Worm (Caenorhabditis elegans) whole organism, L4/young adult: ENCODE measurements around the gene srd-66.

ENCODE experiments used
- W03F9.2 ChIP-seq: fragments of 150-350 bp; optimal IDR thresholded peaks from 2 replicates; lab custom pipeline; 2014; ENCODE audit warnings: missing biosample characterization, missing genetic modification characterization
- dao-5 ChIP-seq: sonication (generic microtip); optimal IDR thresholded peaks from 2 replicates; lab custom pipeline; 2016; ENCODE audit warnings: missing genotype, missing genetic modification characterization, moderate library complexity, missing compliant biosample characterization
- him-1 ChIP-seq: sonication (generic microtip); optimal IDR thresholded peaks from 2 replicates; lab custom pipeline; 2016; ENCODE audit warnings: missing genotype, missing genetic modification reagents, missing genetic modification characterization, missing compliant biosample characterization

Gene srd-66

ce11 chrIII:1982597-1983244 is at the start of gene srd-66:
TSS of gene srd-66 (minus strand) at chrIII:1982647.
- no peak for TF ChIP-seq W03F9.2 (tag; lab: Kevin White, UChicago)

DNA sequence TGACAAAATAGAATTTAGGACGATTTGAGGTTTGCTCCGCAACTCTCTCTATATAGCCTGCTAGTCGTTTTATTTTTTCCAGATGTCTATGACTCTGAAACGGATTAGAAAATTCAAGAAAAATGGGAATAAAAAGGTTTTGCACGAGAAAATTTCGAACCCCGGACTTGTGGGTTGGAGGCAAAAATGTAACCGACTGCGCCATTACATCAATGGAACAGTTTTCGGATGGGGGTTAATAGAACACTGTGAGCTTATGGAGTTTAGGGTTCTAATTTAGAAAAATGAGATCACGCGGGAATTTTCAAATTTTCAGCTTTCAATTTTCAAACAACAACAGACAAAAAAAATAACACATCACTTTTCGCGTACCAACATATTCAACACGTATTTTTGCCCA is 49.3 kb upstream of the srd-66 start:
- TF ChIP-seq dao-5 (tag; lab: Kevin White, UChicago) (no peak), him-1 (tag; lab: Kevin White, UChicago) (no peak), W03F9.2 (tag; lab: Kevin White, UChicago) (no peak)

- TF ChIP-seq him-1 (tag; lab: Kevin White, UChicago) = no peak
- no peak for TF ChIP-seq W03F9.2 (tag; lab: Kevin White, UChicago)
- TF ChIP-seq dao-5 (tag; lab: Kevin White, UChicago) = no peak
These were observed 48.5 kb upstream of the srd-66 start for ce11 chrIII:2030776-2031565.

DNA sequence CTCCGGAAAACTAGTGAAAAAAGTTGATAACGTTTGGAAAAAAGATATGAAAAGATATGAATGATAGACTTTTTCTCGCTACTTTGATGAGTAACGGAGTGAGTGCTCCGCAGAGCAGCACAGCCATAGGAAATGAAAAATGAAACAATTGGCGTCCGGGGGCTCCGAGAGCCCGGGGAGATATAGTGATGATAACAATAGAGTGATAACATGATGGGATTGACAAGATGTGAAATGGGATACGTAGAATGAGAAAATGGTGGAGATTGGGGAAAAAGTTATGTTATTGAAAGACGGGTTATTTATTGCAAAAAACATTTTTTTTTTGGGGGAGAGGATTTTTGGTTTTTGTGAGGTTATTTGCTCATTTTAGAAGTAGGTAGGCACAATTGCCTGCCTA is 45.1 kb upstream of the srd-66 start:
- TF ChIP-seq dao-5 (tag; lab: Kevin White, UChicago) = no peak
- TF ChIP-seq him-1 (tag; lab: Kevin White, UChicago) = no peak
- no peak for TF ChIP-seq W03F9.2 (tag; lab: Kevin White, UChicago)

DNA sequence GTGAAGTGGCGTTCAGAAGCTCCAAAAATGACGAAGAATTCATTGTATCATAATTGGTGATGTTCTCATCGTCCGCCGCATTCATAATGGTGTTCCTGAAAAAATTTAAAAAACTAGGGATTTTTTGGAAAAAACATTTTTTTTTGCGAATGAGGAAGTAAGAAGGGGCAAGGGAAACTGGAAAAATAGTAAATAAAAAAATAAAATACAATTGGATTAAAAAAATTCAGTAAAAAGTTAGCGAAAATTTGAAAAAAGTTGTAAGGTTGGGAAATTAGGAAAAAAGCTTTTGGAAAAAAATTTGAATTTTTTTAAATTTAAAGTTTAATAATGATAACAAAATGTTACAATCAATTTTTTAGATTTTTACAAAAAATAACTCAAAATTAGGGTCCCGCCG is 39.0 kb upstream of the srd-66 start, which contains the start of gene ckr-2:
ckr-2 (minus strand) TSS at position 101 of the 400 bp plus-strand sequence.
- TF ChIP-seq dao-5 (tag; lab: Kevin White, UChicago) (no peak), W03F9.2 (tag; lab: Kevin White, UChicago) (no peak), him-1 (tag; lab: Kevin White, UChicago) (no peak)

DNA sequence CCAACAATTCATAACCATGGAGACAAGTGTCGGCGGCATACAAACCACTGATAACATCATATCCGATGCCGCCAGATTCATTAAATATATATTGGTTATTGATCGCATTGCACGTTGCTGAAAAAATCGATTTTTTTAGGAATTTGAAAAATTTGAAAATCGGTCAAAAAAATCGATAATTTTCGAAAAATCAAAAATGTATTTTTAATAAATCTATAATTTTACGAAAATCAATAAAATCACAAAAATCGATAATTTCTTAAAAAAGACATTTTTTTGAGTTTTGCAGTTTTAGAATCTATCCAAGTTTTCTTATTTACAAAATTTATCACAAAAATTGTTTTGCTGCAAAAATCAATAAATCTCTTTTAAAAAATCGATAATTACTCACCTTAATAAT is 33.0 kb upstream of the srd-66 start:
- TF ChIP-seq W03F9.2 (tag; lab: Kevin White, UChicago) (no peak), dao-5 (tag; lab: Kevin White, UChicago) (no peak), him-1 (tag; lab: Kevin White, UChicago) (no peak)

- TF ChIP-seq W03F9.2 (tag; lab: Kevin White, UChicago) (no peak), dao-5 (tag; lab: Kevin White, UChicago) (no peak), him-1 (tag; lab: Kevin White, UChicago) (no peak)
These were observed 30.9 kb upstream of the srd-66 start for ce11 chrIII:2013156-2013854.

DNA sequence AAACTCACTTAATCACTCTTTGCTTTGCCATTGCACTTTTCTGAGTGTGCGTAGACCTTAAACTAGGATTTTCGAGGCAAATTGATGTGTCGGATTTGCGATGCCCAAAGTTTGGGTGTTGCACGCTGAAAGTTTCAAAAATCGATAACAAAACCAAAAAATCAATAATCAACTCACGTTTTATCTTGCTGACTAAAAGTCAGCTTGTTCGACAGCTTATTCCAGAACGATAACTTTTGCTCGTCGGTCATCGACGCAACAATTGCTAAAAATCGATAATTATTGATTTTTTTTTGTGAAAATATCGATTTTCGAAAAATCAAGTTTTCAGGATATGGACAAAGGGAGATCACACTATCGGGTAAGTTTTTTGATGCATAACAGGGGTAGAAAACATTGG is 30.1 kb upstream of the srd-66 start:
- TF ChIP-seq W03F9.2 (tag; lab: Kevin White, UChicago) = no peak
- no peak for TF ChIP-seq dao-5 (tag; lab: Kevin White, UChicago)
- no peak for TF ChIP-seq him-1 (tag; lab: Kevin White, UChicago)

DNA sequence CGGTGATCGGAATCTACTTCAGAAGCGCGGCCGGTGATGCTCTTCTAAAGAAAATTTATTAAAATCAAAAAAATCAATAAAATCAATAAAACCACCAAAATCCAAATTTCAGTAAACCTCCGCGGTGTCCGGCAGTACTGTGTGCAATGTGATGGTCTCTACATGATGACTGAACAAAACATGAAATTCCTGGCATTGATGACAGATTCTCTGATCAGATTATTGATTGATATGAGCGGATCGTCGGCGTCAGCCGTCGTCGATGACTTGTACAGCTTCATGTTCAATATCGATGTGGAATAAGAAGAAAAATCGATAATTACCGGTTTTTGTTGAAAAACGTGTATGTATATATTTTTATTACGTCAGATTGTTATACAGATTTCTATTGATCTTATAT is 26.4 kb upstream of the srd-66 start:
- TF ChIP-seq dao-5 (tag; lab: Kevin White, UChicago) (no peak), him-1 (tag; lab: Kevin White, UChicago) (no peak), W03F9.2 (tag; lab: Kevin White, UChicago) (no peak)

DNA sequence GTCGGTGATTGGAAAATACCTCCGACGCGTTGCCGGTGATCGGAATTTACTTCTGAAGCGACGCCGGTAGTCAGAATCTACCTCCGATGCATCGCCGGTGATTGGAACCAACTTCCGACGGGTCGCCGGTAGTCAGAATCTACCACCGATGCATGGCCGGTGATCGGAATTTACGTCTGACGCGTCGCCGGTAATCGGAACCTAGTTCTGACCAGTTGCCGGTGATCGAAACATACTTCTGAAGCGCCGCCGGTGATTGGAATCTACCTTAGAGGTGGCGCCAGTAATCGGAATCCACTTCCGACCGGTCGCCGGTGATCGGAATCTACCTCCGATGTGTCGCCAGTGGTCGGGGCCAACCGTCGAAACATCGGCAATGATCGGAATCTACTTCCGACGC is 25.9 kb upstream of the srd-66 start:
- no peak for TF ChIP-seq W03F9.2 (tag; lab: Kevin White, UChicago)
- TF ChIP-seq him-1 (tag; lab: Kevin White, UChicago) = no peak
- no peak for TF ChIP-seq dao-5 (tag; lab: Kevin White, UChicago)

ce11 chrIII:2006937-2007336 is 24.5 kb upstream of the srd-66 start:
- no peak for TF ChIP-seq him-1 (tag; lab: Kevin White, UChicago)
- TF ChIP-seq W03F9.2 (tag; lab: Kevin White, UChicago) = no peak
- TF ChIP-seq dao-5 (tag; lab: Kevin White, UChicago) = no peak

DNA sequence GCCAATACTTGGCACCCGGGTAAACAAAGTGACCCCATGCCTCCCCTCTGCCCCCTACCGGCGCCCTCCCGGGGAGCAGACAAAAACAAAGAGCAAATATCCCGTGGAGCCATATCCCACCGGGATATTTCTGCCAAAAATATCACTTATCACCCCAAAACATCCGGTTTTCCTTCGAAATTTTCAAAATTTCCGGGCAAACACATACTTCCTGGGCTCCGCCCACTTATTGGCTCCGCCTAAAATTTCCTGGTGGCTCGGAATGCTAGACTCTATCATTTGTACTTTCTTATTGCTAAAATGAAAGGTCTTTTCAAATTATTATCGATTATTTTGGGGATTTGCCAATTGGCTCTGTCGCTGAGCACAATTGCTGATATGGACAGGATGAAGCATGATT is 23.3 kb upstream of the srd-66 start, which contains the start of gene Y39A3B.1:
Y39A3B.1 (plus strand) TSS at position 301 of the 400 bp plus-strand sequence.
- TF ChIP-seq dao-5 (tag; lab: Kevin White, UChicago) (no peak), him-1 (tag; lab: Kevin White, UChicago) (no peak), W03F9.2 (tag; lab: Kevin White, UChicago) (no peak)

- TF ChIP-seq dao-5 (tag; lab: Kevin White, UChicago) (no peak), him-1 (tag; lab: Kevin White, UChicago) (no peak), W03F9.2 (tag; lab: Kevin White, UChicago) (no peak)
These were observed 18.8 kb upstream of the srd-66 start for ce11 chrIII:2001210-2001609.
